Fruit fly (Drosophila melanogaster): ENCODE results near the gene CG31678.

DNA sequence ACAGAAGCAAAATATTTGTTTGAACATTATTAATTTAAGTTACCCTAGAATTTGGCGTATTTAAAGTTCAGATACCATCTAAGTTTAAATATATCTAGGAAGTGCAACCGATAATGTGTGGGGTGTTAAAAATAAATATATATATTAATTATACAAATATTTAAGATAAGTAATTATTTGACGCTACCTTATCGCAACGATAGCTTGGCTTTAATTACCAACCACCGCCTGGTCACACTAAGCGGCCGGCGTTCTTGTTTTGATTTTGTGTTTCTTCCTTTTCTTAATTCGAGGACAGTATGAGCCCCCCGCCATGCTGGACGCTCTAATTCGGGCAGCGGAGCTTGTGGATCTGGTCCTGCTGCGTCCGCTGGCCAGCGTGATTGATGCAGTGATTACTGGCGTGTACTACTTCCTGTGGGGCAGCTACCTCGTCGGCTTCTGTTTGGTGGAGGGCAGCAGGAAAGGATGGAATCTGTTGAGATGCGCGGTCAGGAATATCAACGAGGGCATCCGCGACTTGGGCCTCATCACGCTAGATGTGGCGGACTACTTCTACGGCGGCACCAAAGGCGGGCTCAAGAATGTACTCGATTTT is 6.5 kb upstream of the CG31678 start, which contains the start of gene CG2617:
- no peak for TF ChIP-seq Awh (GFP tag; IDR thresholded peaks at IDR 0.05)
- no peak for TF ChIP-seq Mrtf (GFP tag; IDR thresholded peaks at IDR 0.05)

All from whole organism, embryonic.